In the genomic region with DNA sequence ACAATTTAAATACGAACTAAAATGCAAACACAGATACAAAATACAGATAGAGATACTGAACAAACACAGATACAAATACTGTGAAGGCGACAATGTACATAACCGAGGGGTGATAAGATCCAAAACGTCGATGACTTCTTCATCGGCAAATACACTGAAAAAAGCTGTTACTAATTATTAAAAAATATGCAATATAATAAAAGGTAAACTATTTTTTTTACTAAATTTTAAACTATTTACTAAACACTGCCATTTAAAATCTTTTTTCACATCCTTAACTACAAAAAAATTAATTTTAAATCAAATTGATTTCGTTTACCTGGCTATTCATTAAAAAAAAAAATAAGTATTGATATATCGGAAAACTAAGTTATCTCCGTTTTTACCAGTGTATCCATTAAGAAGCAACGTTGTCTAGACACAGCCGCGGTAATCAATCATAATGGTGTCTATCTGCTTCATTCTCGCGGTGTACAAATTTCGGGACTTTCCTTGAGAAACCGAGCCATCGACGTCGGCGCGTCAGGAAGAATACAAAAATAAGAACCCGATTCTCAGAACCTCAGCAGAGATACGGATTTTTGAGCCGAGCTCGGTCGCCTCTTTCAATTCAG, we compare ENCODE assay signal across 1 fruit fly cellular context.
TF ChIP-seq lines count a peak whose summit lies in the region.

No protein-coding gene starts in this region.

TF ChIP-seq in whole organism, embryonic, 481 proteins besides CTCF, POLR2A, EP300 and RAD21 (continued from another document and continues in another):
- TF ChIP-seq HHEX (GFP tag; optimal IDR thresholded peaks at IDR 0.05; lab: Kevin White, UChicago) (peak; percentile 42), vvl (GFP tag; IDR thresholded peaks at IDR 0.05; lab: Robert Waterston, UW) (peak; percentile 72; the same call in 1 of the 2 replicates), CG17912 (GFP tag; optimal IDR thresholded peaks at IDR 0.05; lab: Kevin White, UChicago) (peak; percentile 16), gcm2 (GFP tag; optimal IDR thresholded peaks at IDR 0.05; lab: Kevin White, UChicago) (no peak), CG14050 (GFP tag; IDR thresholded peaks at IDR 0.05; lab: Robert Waterston, UW) (no peak), seq (GFP tag; IDR thresholded peaks at IDR 0.05; lab: Robert Waterston, UW) (no peak), CG17361 (GFP tag; IDR thresholded peaks at IDR 0.05; lab: Robert Waterston, UW) (peak; percentile 98), CG34224 (GFP tag; IDR thresholded peaks at IDR 0.05; lab: Robert Waterston, UW; ENCODE audit: partially characterized antibody) (no peak), nerfin-1 (tag; optimal IDR thresholded peaks at IDR 0.05; lab: Kevin White, UChicago) (peak; percentile 84), lov (optimal IDR thresholded peaks at IDR 0.05; lab: Kevin White, UChicago) (no peak), lov (GFP tag; IDR thresholded peaks at IDR 0.05; lab: Robert Waterston, UW) (peak; percentile 26; the same call in 1 of the 3 replicates), CG32767 (GFP tag; IDR thresholded peaks at IDR 0.05; lab: Robert Waterston, UW) (peak; percentile 77), crp (GFP tag; optimal IDR thresholded peaks at IDR 0.05; lab: Kevin White, UChicago) (peak in 1 of 2 experiments; percentile 17), CG1233 (GFP tag; optimal IDR thresholded peaks at IDR 0.05; lab: Kevin White, UChicago) (peak; percentile 81), cad (GFP tag; optimal IDR thresholded peaks at IDR 0.05; lab: Kevin White, UChicago) (peak; percentile 60), CG32772 (GFP tag; IDR thresholded peaks at IDR 0.05; lab: Robert Waterston, UW) (peak; percentile 72), sna (GFP tag; IDR thresholded peaks at IDR 0.05; lab: Robert Waterston, UW; ENCODE audit: partially characterized antibody) (no peak), croc (GFP tag; conservative IDR thresholded peaks at IDR 0.05; lab: Robert Waterston, UW) (peak; percentile 83), CG11695 (GFP tag; IDR thresholded peaks at IDR 0.05; lab: Robert Waterston, UW) (peak; percentile 82), bcd (GFP tag; optimal IDR thresholded peaks at IDR 0.05; lab: Kevin White, UChicago) (peak; percentile 95), Oli (tag; optimal IDR thresholded peaks at IDR 0.05; lab: Kevin White, UChicago) (peak; percentile 87), Scr (GFP tag; IDR thresholded peaks at IDR 0.05; lab: Robert Waterston, UW; ENCODE audit: partially characterized antibody) (no peak), Sry-δ (GFP tag; optimal IDR thresholded peaks at IDR 0.05; lab: Kevin White, UChicago) (no peak), Kr (GFP tag; optimal IDR thresholded peaks at IDR 0.05; lab: Kevin White, UChicago) (peak; percentile 86), Eip74EF (GFP tag; optimal IDR thresholded peaks at IDR 0.05; lab: Kevin White, UChicago) (peak in 1 of 2 experiments; percentile 84), chinmo (GFP tag; IDR thresholded peaks at IDR 0.05; lab: Robert Waterston, UW; ENCODE audit: partially characterized antibody) (no peak), vfl (GFP tag; optimal IDR thresholded peaks at IDR 0.05; lab: Kevin White, UChicago) (peak; percentile 4), CG8388 (GFP tag; optimal IDR thresholded peaks at IDR 0.05; lab: Kevin White, UChicago) (peak; percentile 95), CG7271 (tag; optimal IDR thresholded peaks at IDR 0.05; lab: Kevin White, UChicago) (peak; percentile 93), CG43689 (GFP tag; IDR thresholded peaks at IDR 0.05; lab: Robert Waterston, UW) (no peak), twi (tag; optimal IDR thresholded peaks at IDR 0.05; lab: Kevin White, UChicago) (peak; percentile 90), sim (GFP tag; IDR thresholded peaks at IDR 0.05; lab: Robert Waterston, UW) (no peak; the same call in 1 of the 2 replicates), CG10267 (tag; optimal IDR thresholded peaks at IDR 0.05; lab: Kevin White, UChicago) (peak; percentile 94), CG17328 (GFP tag; IDR thresholded peaks at IDR 0.05; lab: Robert Waterston, UW) (peak; percentile 78; the same call in 1 of the 2 replicates), sug (tag; optimal IDR thresholded peaks at IDR 0.05; lab: Kevin White, UChicago) (peak; percentile 44), CG1602 (GFP tag; optimal IDR thresholded peaks at IDR 0.05; lab: Kevin White, UChicago) (peak; percentile 89), phol (tag; optimal IDR thresholded peaks at IDR 0.05; lab: Kevin White, UChicago) (peak; percentile 96), tll (GFP tag; optimal IDR thresholded peaks at IDR 0.05; lab: Kevin White, UChicago) (peak in 1 of 2 experiments; percentile 98), Sox100B (GFP tag; optimal IDR thresholded peaks at IDR 0.05; lab: Kevin White, UChicago) (peak; percentile 90), CG18262 (tag; optimal IDR thresholded peaks at IDR 0.05; lab: Kevin White, UChicago) (peak; percentile 99), Aef1 (GFP tag; IDR thresholded peaks at IDR 0.05; lab: Robert Waterston, UW) (no peak), HLH3B (GFP tag; IDR thresholded peaks at IDR 0.05; lab: Robert Waterston, UW) (peak; percentile 62; the same call in 1 of the 2 replicates), CG10543 (GFP tag; optimal IDR thresholded peaks at IDR 0.05; lab: Kevin White, UChicago) (no peak), pfk (GFP tag; optimal IDR thresholded peaks at IDR 0.05; lab: Kevin White, UChicago) (no peak), bsh (GFP tag; optimal IDR thresholded peaks at IDR 0.05; lab: Kevin White, UChicago) (peak in 1 of 2 experiments; percentile 94), Opbp (GFP tag; IDR thresholded peaks at IDR 0.05; lab: Robert Waterston, UW; ENCODE audit: partially characterized antibody) (no peak), CG30431 (GFP tag; optimal IDR thresholded peaks at IDR 0.05; lab: Kevin White, UChicago) (peak; percentile 64), TFAM (GFP tag; optimal IDR thresholded peaks at IDR 0.05; lab: Kevin White, UChicago) (peak; percentile 24), bigmax (GFP tag; optimal IDR thresholded peaks at IDR 0.05; lab: Kevin White, UChicago) (no peak), CG7745 (tag; optimal IDR thresholded peaks at IDR 0.05; lab: Kevin White, UChicago) (peak; percentile 79), CG6175 (GFP tag; IDR thresholded peaks at IDR 0.05; lab: Robert Waterston, UW) (no peak), br (optimal IDR thresholded peaks at IDR 0.05; lab: Kevin White, UChicago) (no peak), lilli (GFP tag; optimal IDR thresholded peaks at IDR 0.05; lab: Kevin White, UChicago) (peak; percentile 68), CG13123 (GFP tag; optimal IDR thresholded peaks at IDR 0.05; lab: Kevin White, UChicago) (peak; percentile 80), chm (GFP tag; IDR thresholded peaks at IDR 0.05; lab: Robert Waterston, UW) (peak; percentile 88; the same call in 1 of the 2 replicates), al (GFP tag; IDR thresholded peaks at IDR 0.05; lab: Robert Waterston, UW) (no peak), ranshi (GFP tag; IDR thresholded peaks at IDR 0.05; lab: Robert Waterston, UW) (peak; percentile 73; the same call in 1 of the 2 replicates), CG7357 (GFP tag; IDR thresholded peaks at IDR 0.05; lab: Robert Waterston, UW) (no peak; the same call in 2 of the 3 replicates), wor (GFP tag; IDR thresholded peaks at IDR 0.05; lab: Robert Waterston, UW) (peak; percentile 45; the same call in 1 of the 2 replicates), HLH4C (GFP tag; IDR thresholded peaks at IDR 0.05; lab: Robert Waterston, UW; ENCODE audit: partially characterized antibody) (no peak), CG10147 (GFP tag; optimal IDR thresholded peaks at IDR 0.05; lab: Kevin White, UChicago) (peak; percentile 48), D (optimal IDR thresholded peaks at IDR 0.05; lab: Kevin White, UChicago) (no peak), D (GFP tag; optimal IDR thresholded peaks at IDR 0.05; lab: Kevin White, UChicago) (peak; percentile 89), CG5953 (GFP tag; IDR thresholded peaks at IDR 0.05; lab: Robert Waterston, UW) (no peak), Max (GFP tag; optimal IDR thresholded peaks at IDR 0.05; lab: Kevin White, UChicago) (peak; percentile 63), sd (tag; optimal IDR thresholded peaks at IDR 0.05; lab: Kevin White, UChicago) (no peak), sr (GFP tag; IDR thresholded peaks at IDR 0.05; lab: Robert Waterston, UW) (no peak), C15 (GFP tag; IDR thresholded peaks at IDR 0.05; lab: Robert Waterston, UW) (no peak), PHDP (tag; optimal IDR thresholded peaks at IDR 0.05; lab: Kevin White, UChicago) (peak; percentile 83), CG10462 (GFP tag; optimal IDR thresholded peaks at IDR 0.05; lab: Kevin White, UChicago) (peak; percentile 85), CG7928 (GFP tag; optimal IDR thresholded peaks at IDR 0.05; lab: Kevin White, UChicago) (no peak), Pdp1 (GFP tag; optimal IDR thresholded peaks at IDR 0.05; lab: Kevin White, UChicago) (peak; percentile 21 to 58), NFAT (GFP tag; IDR thresholded peaks at IDR 0.05; lab: Robert Waterston, UW) (no peak), dysf (GFP tag; IDR thresholded peaks at IDR 0.05; lab: Robert Waterston, UW) (peak; percentile 73), kay (GFP tag; optimal IDR thresholded peaks at IDR 0.05; lab: Kevin White, UChicago) (peak; percentile 50), gem (tag; optimal IDR thresholded peaks at IDR 0.05; lab: Kevin White, UChicago) (peak; percentile 97), CG6791 (GFP tag; IDR thresholded peaks at IDR 0.05; lab: Robert Waterston, UW; ENCODE audit: partially characterized antibody) (no peak), CG17802 (tag; optimal IDR thresholded peaks at IDR 0.05; lab: Kevin White, UChicago) (peak; percentile 37), gt (GFP tag; IDR thresholded peaks at IDR 0.05; lab: Robert Waterston, UW) (no peak), pum (GFP tag; optimal IDR thresholded peaks at IDR 0.05; lab: Kevin White, UChicago) (peak; percentile 19), amos (GFP tag; IDR thresholded peaks at IDR 0.05; lab: Robert Waterston, UW; ENCODE audit: partially characterized antibody) (no peak), z (GFP tag; IDR thresholded peaks at IDR 0.05; lab: Robert Waterston, UW) (no peak), CG13894 (tag; optimal IDR thresholded peaks at IDR 0.05; lab: Kevin White, UChicago) (no peak), onecut (GFP tag; IDR thresholded peaks at IDR 0.05; lab: Robert Waterston, UW) (peak; percentile 46), Six4 (GFP tag; optimal IDR thresholded peaks at IDR 0.05; lab: Kevin White, UChicago) (peak; percentile 80), CG14441 (GFP tag; IDR thresholded peaks at IDR 0.05; lab: Robert Waterston, UW) (0 out of 2 replicates have a peak, but pooled peaks have one; percentile 35), Abd-B (GFP tag; optimal IDR thresholded peaks at IDR 0.05; lab: Kevin White, UChicago) (peak; percentile 89), aop (GFP tag; IDR thresholded peaks at IDR 0.05; lab: Robert Waterston, UW) (no peak), CG8290 (GFP tag; optimal IDR thresholded peaks at IDR 0.05; lab: Kevin White, UChicago) (peak; percentile 88), CG8290 (tag; optimal IDR thresholded peaks at IDR 0.05; lab: Kevin White, UChicago) (peak; percentile 1 to 80), so (GFP tag; IDR thresholded peaks at IDR 0.05; lab: Robert Waterston, UW) (no peak), CG8924 (tag; optimal IDR thresholded peaks at IDR 0.05; lab: Kevin White, UChicago) (peak; percentile 96), row (GFP tag; IDR thresholded peaks at IDR 0.05; lab: Robert Waterston, UW) (peak; percentile 80), CG9437 (GFP tag; optimal IDR thresholded peaks at IDR 0.05; lab: Kevin White, UChicago) (peak; percentile 84), CG8359 (GFP tag; optimal IDR thresholded peaks at IDR 0.05; lab: Kevin White, UChicago; ENCODE audit: borderline replicate concordance) (peak; percentile 79), CG11247 (GFP tag; IDR thresholded peaks at IDR 0.05; lab: Robert Waterston, UW) (0 out of 2 replicates have a peak, but pooled peaks have one; percentile 32), ems (GFP tag; optimal IDR thresholded peaks at IDR 0.05; lab: Kevin White, UChicago) (peak; percentile 39), B-H2 (GFP tag; optimal IDR thresholded peaks at IDR 0.05; lab: Kevin White, UChicago) (no peak), CG6854 (GFP tag; optimal IDR thresholded peaks at IDR 0.05; lab: Kevin White, UChicago) (peak; percentile 38), Bteb2 (GFP tag; optimal IDR thresholded peaks at IDR 0.05; lab: Kevin White, UChicago) (no peak), dm (GFP tag; optimal IDR thresholded peaks at IDR 0.05; lab: Kevin White, UChicago) (no peak), Xbp1 (GFP tag; optimal IDR thresholded peaks at IDR 0.05; lab: Kevin White, UChicago) (peak; percentile 72), sens (GFP tag; lab: Kevin White, UChicago) (peak; percentile 97), abd-A (tag; optimal IDR thresholded peaks at IDR 0.05; lab: Kevin White, UChicago) (no peak), Doc2 (GFP tag; IDR thresholded peaks at IDR 0.05; lab: Robert Waterston, UW) (no peak), ham (GFP tag; IDR thresholded peaks at IDR 0.05; lab: Robert Waterston, UW) (no peak), disco-r (GFP tag; optimal IDR thresholded peaks at IDR 0.05; lab: Kevin White, UChicago) (no peak), CG12155 (GFP tag; optimal IDR thresholded peaks at IDR 0.05; lab: Kevin White, UChicago) (peak; percentile 73), CG7786 (GFP tag; optimal IDR thresholded peaks at IDR 0.05; lab: Kevin White, UChicago) (peak; percentile 3), CG2199 (GFP tag; IDR thresholded peaks at IDR 0.05; lab: Robert Waterston, UW) (0 out of 3 replicates have a peak, but pooled peaks have one; percentile 54), scrt (GFP tag; optimal IDR thresholded peaks at IDR 0.05; lab: Kevin White, UChicago) (peak; percentile 33), CG10565 (GFP tag; optimal IDR thresholded peaks at IDR 0.05; lab: Kevin White, UChicago) (no peak), sima (GFP tag; optimal IDR thresholded peaks at IDR 0.05; lab: Kevin White, UChicago) (no peak), H2.0 (GFP tag; IDR thresholded peaks at IDR 0.05; lab: Robert Waterston, UW) (peak; percentile 42; the same call in 1 of the 2 replicates), bowl (GFP tag; IDR thresholded peaks at IDR 0.05; lab: Robert Waterston, UW) (no peak), Sry-β (GFP tag; optimal IDR thresholded peaks at IDR 0.05; lab: Kevin White, UChicago) (peak; percentile 25), mld (GFP tag; IDR thresholded peaks at IDR 0.05; lab: Robert Waterston, UW; ENCODE audit: partially characterized antibody) (no peak), CG1529 (GFP tag; optimal IDR thresholded peaks at IDR 0.05; lab: Kevin White, UChicago) (peak; percentile 82), CG4328 (GFP tag; optimal IDR thresholded peaks at IDR 0.05; lab: Kevin White, UChicago) (peak; percentile 66), p53 (GFP tag; optimal IDR thresholded peaks at IDR 0.05; lab: Kevin White, UChicago) (peak; percentile 9), pzg (GFP tag; optimal IDR thresholded peaks at IDR 0.05; lab: Kevin White, UChicago) (no peak), lola (GFP tag; optimal IDR thresholded peaks at IDR 0.05; lab: Kevin White, UChicago) (peak in 1 of 3 experiments; percentile 99)
